Fruit fly (Drosophila melanogaster) whole organism, embryonic: ENCODE data around the gene MFS9.
A peak's percentile ranks its signal among the peaks of the same experiment; 100 is the strongest.

Experiments used
- B-H2 ChIP-seq: fragments of 200-800 bp; sonication (Bioruptor generic); optimal IDR thresholded peaks from 2 replicates; lab custom pipeline; 2018; ENCODE audit warnings: missing biosample characterization, mild to moderate bottlenecking, missing genetic modification characterization
- CG11247 ChIP-seq: fragments of 200-800 bp; sonication (Bioruptor generic); IDR thresholded peaks from 2 replicates; pipeline ENCODE4 v1.3.6; 2022; ENCODE audit warnings: missing biosample characterization, missing genetic modification characterization
- CG11696 ChIP-seq: fragments of 200-800 bp; sonication (Bioruptor generic); IDR thresholded peaks from 2 replicates; pipeline ENCODE4 v1.3.6; 2022; ENCODE audit warnings: missing biosample characterization, missing genetic modification characterization
- CG12744 ChIP-seq: fragments of 200-800 bp; sonication (Bioruptor generic); optimal IDR thresholded peaks from 2 replicates; lab custom pipeline; 2016; ENCODE audit warnings: missing biosample characterization, missing genetic modification characterization
- CG13424 ChIP-seq: fragments of 200-800 bp; sonication (Bioruptor generic); optimal IDR thresholded peaks from 2 replicates; lab custom pipeline; 2019; ENCODE audit warnings: missing biosample characterization, mild to moderate bottlenecking, missing genetic modification characterization, moderate library complexity
- CG15011 ChIP-seq: fragments of 200-800 bp; sonication (Bioruptor generic); optimal IDR thresholded peaks from 3 replicates; lab custom pipeline; 2018; ENCODE audit warnings: missing biosample characterization, mild to moderate bottlenecking, missing genetic modification characterization
- CG15514 ChIP-seq: fragments of 200-800 bp; sonication (Bioruptor generic); optimal IDR thresholded peaks from 3 replicates; lab custom pipeline; 2017; ENCODE audit warnings: missing biosample characterization, missing genetic modification characterization, mild to moderate bottlenecking, moderate library complexity, missing genetic modification reagents
- CG17186 ChIP-seq: fragments of 200-800 bp; sonication (Bioruptor generic); optimal IDR thresholded peaks from 3 replicates; lab custom pipeline; 2017; ENCODE audit warnings: missing biosample characterization, missing genetic modification reagents, missing genetic modification characterization
- CG2199 ChIP-seq: fragments of 200-800 bp; sonication (Bioruptor generic); IDR thresholded peaks from 3 replicates; pipeline ENCODE4 v1.3.6; 2022; ENCODE audit warnings: missing biosample characterization, missing genetic modification characterization
- CG3065 ChIP-seq: fragments of 200-800 bp; sonication (Bioruptor generic); optimal IDR thresholded peaks from 2 replicates; lab custom pipeline; 2016; ENCODE audit warnings: missing biosample characterization, missing genetic modification characterization
- CG33557 ChIP-seq: fragments of 200-800 bp; sonication (Bioruptor generic); optimal IDR thresholded peaks from 2 replicates; lab custom pipeline; 2019; ENCODE audit warnings: missing biosample characterization, mild to moderate bottlenecking, missing genetic modification characterization, moderate library complexity
- CG3838 ChIP-seq: fragments of 200-800 bp; sonication (Bioruptor generic); optimal IDR thresholded peaks from 3 replicates; lab custom pipeline; 2016; ENCODE audit warnings: missing biosample characterization, missing genetic modification characterization
- CG6689 ChIP-seq: fragments of 200-800 bp; sonication (Bioruptor generic); IDR thresholded peaks from 2 replicates; pipeline ENCODE4 v1.3.6; 2022; ENCODE audit warnings: missing biosample characterization, missing genetic modification characterization
- CG7745 ChIP-seq: fragments of 200-800 bp; sonication (Bioruptor generic); optimal IDR thresholded peaks from 2 replicates; lab custom pipeline; 2018; ENCODE audit warnings: missing biosample characterization, mild to moderate bottlenecking, missing genetic modification characterization, moderate library complexity
- CG7839 ChIP-seq: fragments of 200-800 bp; sonication (Bioruptor generic); optimal IDR thresholded peaks from 3 replicates; lab custom pipeline; 2018; ENCODE audit warnings: missing biosample characterization, mild to moderate bottlenecking, missing genetic modification characterization, moderate library complexity
- CG8924 ChIP-seq: fragments of 200-800 bp; optimal IDR thresholded peaks from 3 replicates; lab custom pipeline; 2019; ENCODE audit warnings: missing biosample characterization, mild to moderate bottlenecking, missing genetic modification characterization, moderate library complexity
- D ChIP-seq, 2 experiments: fragments of 200-800 bp in 1 of 2; fragments of >200 bp in 1 of 2; sonication (Bioruptor generic) in 1 of 2; optimal IDR thresholded peaks; 2 replicates in 1 of 2; 3 replicates in 1 of 2; lab custom pipeline; 2017; ENCODE audit warnings: mild to moderate bottlenecking in 1 of 2, missing biosample characterization in 1 of 2, missing genetic modification characterization in 1 of 2, missing genetic modification reagents in 1 of 2
- Dek ChIP-seq: fragments of 200-800 bp; sonication (Bioruptor generic); optimal IDR thresholded peaks from 3 replicates; lab custom pipeline; 2019; ENCODE audit warnings: missing biosample characterization, mild to moderate bottlenecking, missing genetic modification characterization, moderate library complexity
- Ets65A ChIP-seq: fragments of 200-800 bp; sonication (Bioruptor generic); peaks from one replicate; lab custom pipeline; 2016; ENCODE audit warnings: missing biosample characterization, missing genetic modification characterization
- HLH54F ChIP-seq: fragments of 200-800 bp; sonication (Bioruptor generic); optimal IDR thresholded peaks from 3 replicates; lab custom pipeline; 2016; ENCODE audit warnings: missing biosample characterization, missing genetic modification characterization
- Lhr ChIP-seq: fragments of 200-800 bp; sonication (Bioruptor generic); optimal IDR thresholded peaks from 3 replicates; lab custom pipeline; 2017; ENCODE audit warnings: mild to moderate bottlenecking, missing biosample characterization, missing genetic modification reagents, missing genetic modification characterization
- Myb ChIP-seq: fragments of 200-800 bp; sonication (Bioruptor generic); optimal IDR thresholded peaks from 2 replicates; lab custom pipeline; 2016; ENCODE audit warnings: missing biosample characterization, missing genetic modification characterization
- Nf-YC ChIP-seq: fragments of 200-800 bp; optimal IDR thresholded peaks from 3 replicates; lab custom pipeline; 2019; ENCODE audit warnings: missing biosample characterization, mild to moderate bottlenecking, missing genetic modification characterization, moderate library complexity
- Opbp ChIP-seq: fragments of 200-800 bp; sonication (Bioruptor generic); IDR thresholded peaks from 3 replicates; pipeline ENCODE4 v1.3.6; 2022; ENCODE audit warnings: missing biosample characterization, missing genetic modification characterization; ENCODE audit not compliant: partially characterized antibody
- PHDP ChIP-seq: fragments of 200-800 bp; sonication (Bioruptor generic); optimal IDR thresholded peaks from 3 replicates; lab custom pipeline; 2018; ENCODE audit warnings: missing biosample characterization, mild to moderate bottlenecking, missing genetic modification characterization, moderate library complexity
- Pdp1 ChIP-seq, 2 experiments: fragments of 200-800 bp; sonication (Bioruptor generic); optimal IDR thresholded peaks; 3 replicates each; lab custom pipeline; 2016; ENCODE audit warnings: missing biosample characterization in 2 of 2, missing genetic modification characterization in 2 of 2, mild to moderate bottlenecking in 1 of 2, moderate library complexity in 1 of 2
- Rfx ChIP-seq: fragments of 200-800 bp; sonication (Bioruptor generic); IDR thresholded peaks from 2 replicates; pipeline ENCODE4 v1.3.6; 2022; ENCODE audit warnings: missing biosample characterization, missing genetic modification characterization
- Sin3A ChIP-seq: fragments of >200 bp; optimal IDR thresholded peaks from 2 replicates; lab custom pipeline; 2018
- amos ChIP-seq: fragments of 200-800 bp; sonication (Bioruptor generic); IDR thresholded peaks from 2 replicates; pipeline ENCODE4 v1.3.6; 2022; ENCODE audit warnings: missing biosample characterization, missing genetic modification characterization; ENCODE audit not compliant: partially characterized antibody
- ash1 ChIP-seq: fragments of 200-800 bp; sonication (Bioruptor generic); optimal IDR thresholded peaks from 2 replicates; lab custom pipeline; 2018; ENCODE audit warnings: missing biosample characterization, mild to moderate bottlenecking, missing genetic modification characterization
- br ChIP-seq: fragments of >200 bp; optimal IDR thresholded peaks from 2 replicates; lab custom pipeline; 2017
- corto ChIP-seq: fragments of 200-800 bp; sonication (Bioruptor generic); optimal IDR thresholded peaks from 2 replicates; lab custom pipeline; 2016; ENCODE audit warnings: missing biosample characterization, mild to moderate bottlenecking, missing genetic modification characterization, moderate library complexity
- crp ChIP-seq, 2 experiments: fragments of 200-800 bp; sonication (Bioruptor generic); optimal IDR thresholded peaks; 2 replicates in 1 of 2; 3 replicates in 1 of 2; lab custom pipeline; 2017; ENCODE audit warnings: missing biosample characterization in 2 of 2, missing genetic modification characterization in 2 of 2, mild to moderate bottlenecking in 1 of 2, moderate library complexity in 1 of 2
- dati ChIP-seq: fragments of 200-800 bp; sonication (Bioruptor generic); IDR thresholded peaks from 2 replicates; pipeline ENCODE4 v1.3.6; 2022; ENCODE audit warnings: missing biosample characterization, missing genetic modification characterization
- emc ChIP-seq: fragments of 200-800 bp; sonication (Bioruptor generic); optimal IDR thresholded peaks from 2 replicates; lab custom pipeline; 2016; ENCODE audit warnings: missing biosample characterization, missing genetic modification characterization
- exex ChIP-seq: fragments of 200-800 bp; sonication (Bioruptor generic); optimal IDR thresholded peaks from 4 replicates; lab custom pipeline; 2018; ENCODE audit warnings: missing biosample characterization, mild to moderate bottlenecking, missing genetic modification characterization, moderate library complexity
- grn ChIP-seq: fragments of 200-800 bp; sonication (Bioruptor generic); optimal IDR thresholded peaks from 3 replicates; lab custom pipeline; 2017; ENCODE audit warnings: missing biosample characterization, missing genetic modification characterization
- gro ChIP-seq: fragments of 200-800 bp; sonication (Bioruptor generic); optimal IDR thresholded peaks from 2 replicates; lab custom pipeline; 2016; ENCODE audit warnings: missing biosample characterization, missing genetic modification characterization
- kay ChIP-seq: fragments of 200-800 bp; sonication (Bioruptor generic); optimal IDR thresholded peaks from 2 replicates; lab custom pipeline; 2016; ENCODE audit warnings: missing biosample characterization, missing genetic modification characterization
- knrl ChIP-seq: fragments of 200-800 bp; sonication (Bioruptor generic); IDR thresholded peaks from 3 replicates; pipeline ENCODE4 v1.3.6; 2022; ENCODE audit warnings: missing biosample characterization, missing genetic modification characterization; ENCODE audit not compliant: partially characterized antibody
- lab ChIP-seq: fragments of 200-800 bp; sonication (Bioruptor generic); optimal IDR thresholded peaks from 3 replicates; lab custom pipeline; 2017; ENCODE audit warnings: missing biosample characterization, missing genetic modification characterization, mild to moderate bottlenecking, moderate library complexity, missing genetic modification reagents
- pb ChIP-seq: fragments of 200-800 bp; sonication (Bioruptor generic); optimal IDR thresholded peaks from 3 replicates; lab custom pipeline; 2016; ENCODE audit warnings: missing biosample characterization, missing genetic modification characterization
- pzg ChIP-seq: fragments of 200-800 bp; sonication (Bioruptor generic); optimal IDR thresholded peaks from 3 replicates; lab custom pipeline; 2018; ENCODE audit warnings: missing biosample characterization, mild to moderate bottlenecking, missing genetic modification characterization, moderate library complexity
- seq ChIP-seq: fragments of 200-800 bp; sonication (Bioruptor generic); IDR thresholded peaks from 2 replicates; pipeline ENCODE4 v1.3.6; 2022; ENCODE audit warnings: missing biosample characterization, missing genetic modification characterization
- sim ChIP-seq: fragments of 200-800 bp; sonication (Bioruptor generic); IDR thresholded peaks from 2 replicates; pipeline ENCODE4 v1.3.6; 2022; ENCODE audit warnings: missing biosample characterization, missing genetic modification characterization
- sisA ChIP-seq: fragments of 200-800 bp; sonication (Bioruptor generic); IDR thresholded peaks from 2 replicates; pipeline ENCODE4 v1.3.6; 2022; ENCODE audit warnings: missing biosample characterization, missing genetic modification characterization
- sqz ChIP-seq: fragments of 200-800 bp; sonication (Bioruptor generic); optimal IDR thresholded peaks from 3 replicates; lab custom pipeline; 2018; ENCODE audit warnings: missing biosample characterization, mild to moderate bottlenecking, missing genetic modification characterization
- tll ChIP-seq, 2 experiments: fragments of 200-800 bp in 1 of 2; fragments of >200 bp in 1 of 2; sonication (Bioruptor generic) in 1 of 2; optimal IDR thresholded peaks; 2 replicates each; lab custom pipeline; 2017 to 2019; ENCODE audit warnings: missing biosample characterization in 2 of 2, missing genetic modification characterization in 2 of 2, mild to moderate bottlenecking in 1 of 2, moderate library complexity in 1 of 2
- vfl ChIP-seq: fragments of 200-800 bp; sonication (Bioruptor generic); optimal IDR thresholded peaks from 2 replicates; lab custom pipeline; 2016; ENCODE audit warnings: missing biosample characterization, missing genetic modification characterization
- zen2 ChIP-seq: fragments of 200-800 bp; sonication (Bioruptor generic); IDR thresholded peaks from 3 replicates; pipeline ENCODE4 v1.3.6; 2022; ENCODE audit warnings: missing biosample characterization, missing genetic modification characterization; ENCODE audit not compliant: partially characterized antibody
- zf30C ChIP-seq: fragments of 200-800 bp; sonication (Bioruptor generic); optimal IDR thresholded peaks from 3 replicates; lab custom pipeline; 2018; ENCODE audit warnings: missing biosample characterization, mild to moderate bottlenecking, missing genetic modification characterization

MFS9 gene

dm6 chr3R:20543220-20543619 is 31.0 kb upstream of the MFS9 start (continued):
- TF ChIP-seq pzg (GFP tag; lab: Kevin White, UChicago) (no peak), PHDP (tag; lab: Kevin White, UChicago) (no peak), vfl (GFP tag; lab: Kevin White, UChicago) (peak; percentile 26), crp (GFP tag; optimal IDR thresholded peaks at IDR 0.05; lab: Kevin White, UChicago) (no peak), ash1 (GFP tag; lab: Kevin White, UChicago) (no peak), D (optimal IDR thresholded peaks at IDR 0.05; lab: Kevin White, UChicago) (peak; percentile 25), D (GFP tag; optimal IDR thresholded peaks at IDR 0.05; lab: Kevin White, UChicago) (no peak), CG3838 (no peak), Nf-YC (tag; lab: Kevin White, UChicago) (no peak), zf30C (GFP tag; lab: Kevin White, UChicago) (no peak), corto (no peak), CG15011 (GFP tag; lab: Kevin White, UChicago) (no peak), lab (GFP tag; lab: Kevin White, UChicago) (no peak), Myb (GFP tag; lab: Kevin White, UChicago) (no peak), sisA (GFP tag; lab: Robert Waterston, UW) (no peak), Dek (tag; lab: Kevin White, UChicago) (no peak), seq (no peak), CG17186 (no peak), Pdp1 (GFP tag; optimal IDR thresholded peaks at IDR 0.05; lab: Kevin White, UChicago) (no peak), CG7839 (tag; lab: Kevin White, UChicago) (no peak), sqz (GFP tag; lab: Kevin White, UChicago) (no peak), zen2 (GFP tag; lab: Robert Waterston, UW) (no peak), CG2199 (GFP tag; lab: Robert Waterston, UW) (peak; percentile 54; the same call in 1 of the 3 replicates), knrl (no peak), Rfx (GFP tag; lab: Robert Waterston, UW) (no peak), HLH54F (no peak), CG6689 (GFP tag; lab: Robert Waterston, UW) (no peak), Opbp (GFP tag; lab: Robert Waterston, UW) (no peak), Sin3A (lab: Kevin White, UChicago) (no peak), CG15514 (GFP tag; lab: Kevin White, UChicago) (no peak), B-H2 (no peak), kay (no peak), grn (GFP tag; lab: Kevin White, UChicago) (peak; percentile 90), CG13424 (no peak), pb (no peak), CG33557 (GFP tag; lab: Kevin White, UChicago) (no peak), Ets65A (GFP tag; lab: Kevin White, UChicago) (peak; percentile 28), amos (no peak), CG7745 (tag; lab: Kevin White, UChicago) (no peak), Lhr (GFP tag; lab: Kevin White, UChicago) (no peak), sim (no peak), emc (GFP tag; lab: Kevin White, UChicago) (no peak), CG11696 (no peak), br (lab: Kevin White, UChicago) (no peak), exex (tag; lab: Kevin White, UChicago) (no peak), CG11247 (no peak), dati (GFP tag; lab: Robert Waterston, UW) (no peak), gro (GFP tag; lab: Kevin White, UChicago) (no peak), CG3065 (GFP tag; lab: Kevin White, UChicago) (no peak), CG8924 (tag; lab: Kevin White, UChicago) (no peak), tll (GFP tag; optimal IDR thresholded peaks at IDR 0.05; lab: Kevin White, UChicago) (peak in 1 of 2 experiments; percentile 99), CG12744 (GFP tag; lab: Kevin White, UChicago) (no peak)
